Fruit fly (Drosophila melanogaster) whole organism, embryonic: ENCODE results near the gene Gr97a.

ENCODE experiments used
- Asciz ChIP-seq: fragments of 200-800 bp; sonication (Bioruptor generic); optimal IDR thresholded peaks from 2 replicates; lab custom pipeline; 2017; ENCODE audit warnings: missing biosample characterization, mild to moderate bottlenecking, missing genetic modification characterization, missing genetic modification reagents
- Awh ChIP-seq: fragments of 200-800 bp; sonication (Bioruptor generic); IDR thresholded peaks from 2 replicates; pipeline ENCODE4, ENCODE4 v1.3.6; 2022; ENCODE audit warnings: missing biosample characterization, missing genetic modification characterization
- B-H2 ChIP-seq: fragments of 200-800 bp; sonication (Bioruptor generic); optimal IDR thresholded peaks from 2 replicates; lab custom pipeline; 2018; ENCODE audit warnings: missing biosample characterization, mild to moderate bottlenecking, missing genetic modification characterization
- Bteb2 ChIP-seq: fragments of 200-800 bp; sonication (Bioruptor generic); optimal IDR thresholded peaks from 2 replicates; lab custom pipeline; 2016; ENCODE audit warnings: missing biosample characterization, missing genetic modification characterization
- CG10274 ChIP-seq: fragments of 200-800 bp; sonication (Bioruptor generic); optimal IDR thresholded peaks from 3 replicates; lab custom pipeline; 2017; ENCODE audit warnings: missing biosample characterization, mild to moderate bottlenecking, missing genetic modification characterization
- CG10979 ChIP-seq: fragments of 200-800 bp; sonication (Bioruptor generic); optimal IDR thresholded peaks from 2 replicates; lab custom pipeline; 2018; ENCODE audit warnings: missing biosample characterization, mild to moderate bottlenecking, missing genetic modification characterization, moderate library complexity
- CG12659 ChIP-seq: fragments of 200-800 bp; sonication (Bioruptor generic); optimal IDR thresholded peaks from 3 replicates; lab custom pipeline; 2017; ENCODE audit warnings: mild to moderate bottlenecking, missing biosample characterization, missing genetic modification reagents, missing genetic modification characterization
- CG13287 ChIP-seq: fragments of 200-800 bp; sonication (Bioruptor generic); IDR thresholded peaks from 2 replicates; pipeline ENCODE4 v1.3.6; 2022; ENCODE audit warnings: missing biosample characterization, missing genetic modification characterization; ENCODE audit not compliant: partially characterized antibody
- CG15073 ChIP-seq: fragments of 200-800 bp; sonication (Bioruptor generic); optimal IDR thresholded peaks from 2 replicates; lab custom pipeline; 2016; ENCODE audit warnings: missing biosample characterization, missing genetic modification characterization
- CG17186 ChIP-seq: fragments of 200-800 bp; sonication (Bioruptor generic); optimal IDR thresholded peaks from 3 replicates; lab custom pipeline; 2017; ENCODE audit warnings: missing biosample characterization, missing genetic modification reagents, missing genetic modification characterization
- CG17802 ChIP-seq: fragments of 200-800 bp; sonication (Bioruptor generic); optimal IDR thresholded peaks from 2 replicates; lab custom pipeline; 2018; ENCODE audit warnings: missing biosample characterization, mild to moderate bottlenecking, missing genetic modification characterization, moderate library complexity
- CG18011 ChIP-seq: fragments of 200-800 bp; sonication (Bioruptor generic); optimal IDR thresholded peaks from 2 replicates; lab custom pipeline; 2017; ENCODE audit warnings: missing biosample characterization, missing genetic modification characterization, mild to moderate bottlenecking, moderate library complexity, missing genotype
- CG2116 ChIP-seq: fragments of 200-800 bp; sonication (Bioruptor generic); optimal IDR thresholded peaks from 3 replicates; lab custom pipeline; 2018; ENCODE audit warnings: missing biosample characterization, mild to moderate bottlenecking, missing genetic modification characterization
- CG2875 ChIP-seq: fragments of 200-800 bp; sonication (Bioruptor generic); optimal IDR thresholded peaks from 2 replicates; lab custom pipeline; 2017; ENCODE audit warnings: missing biosample characterization, mild to moderate bottlenecking, missing genetic modification characterization, missing genetic modification reagents
- CG2889 ChIP-seq: fragments of 200-800 bp; sonication (Bioruptor generic); IDR thresholded peaks from 3 replicates; pipeline ENCODE4 v1.3.6; 2022; ENCODE audit warnings: missing biosample characterization, missing genetic modification characterization
- CG31224 ChIP-seq: fragments of 200-800 bp; sonication (Bioruptor generic); IDR thresholded peaks from 2 replicates; pipeline ENCODE4 v1.3.6; 2022; ENCODE audit warnings: missing biosample characterization, missing genetic modification characterization
- CG31441 ChIP-seq: fragments of 200-800 bp; sonication (Bioruptor generic); IDR thresholded peaks from 2 replicates; pipeline ENCODE4 v1.3.6; 2022; ENCODE audit warnings: missing biosample characterization, missing genetic modification characterization
- CG4617 ChIP-seq: fragments of 200-800 bp; sonication (Bioruptor generic); optimal IDR thresholded peaks from 3 replicates; lab custom pipeline; 2016; ENCODE audit warnings: missing biosample characterization, missing genetic modification characterization, borderline replicate concordance
- CG7372 ChIP-seq: fragments of 200-800 bp; sonication (Bioruptor generic); IDR thresholded peaks from 2 replicates; pipeline ENCODE4 v1.3.6; 2022; ENCODE audit warnings: missing biosample characterization, missing genetic modification characterization
- CG7556 ChIP-seq: fragments of 200-800 bp; sonication (Bioruptor generic); optimal IDR thresholded peaks from 2 replicates; lab custom pipeline; 2017; ENCODE audit warnings: missing biosample characterization, mild to moderate bottlenecking, missing genetic modification characterization
- CG7839 ChIP-seq: fragments of 200-800 bp; sonication (Bioruptor generic); optimal IDR thresholded peaks from 3 replicates; lab custom pipeline; 2018; ENCODE audit warnings: missing biosample characterization, mild to moderate bottlenecking, missing genetic modification characterization, moderate library complexity
- CG9932 ChIP-seq: fragments of 200-800 bp; sonication (Bioruptor generic); IDR thresholded peaks from 2 replicates; pipeline ENCODE4 v1.3.6; 2022; ENCODE audit warnings: missing biosample characterization, missing genetic modification characterization
- Chrac-16 ChIP-seq: fragments of 200-800 bp; sonication (Bioruptor generic); optimal IDR thresholded peaks from 3 replicates; lab custom pipeline; 2016; ENCODE audit warnings: missing biosample characterization, missing genetic modification characterization
- Ets97D ChIP-seq: fragments of 200-800 bp; sonication (Bioruptor generic); optimal IDR thresholded peaks from 3 replicates; lab custom pipeline; 2016; ENCODE audit warnings: missing biosample characterization, missing genetic modification characterization
- Fer3 ChIP-seq: fragments of 200-800 bp; sonication (Bioruptor generic); optimal IDR thresholded peaks from 2 replicates; lab custom pipeline; 2018; ENCODE audit warnings: missing biosample characterization, mild to moderate bottlenecking, missing genetic modification characterization, moderate library complexity
- H15 ChIP-seq: fragments of 200-800 bp; sonication (Bioruptor generic); IDR thresholded peaks from 3 replicates; pipeline ENCODE4 v1.3.6; 2022; ENCODE audit warnings: missing biosample characterization, missing genetic modification characterization
- Lhr ChIP-seq: fragments of 200-800 bp; sonication (Bioruptor generic); optimal IDR thresholded peaks from 3 replicates; lab custom pipeline; 2017; ENCODE audit warnings: mild to moderate bottlenecking, missing biosample characterization, missing genetic modification reagents, missing genetic modification characterization
- MBD-R2 ChIP-seq: fragments of 200-800 bp; sonication (Bioruptor generic); IDR thresholded peaks from 2 replicates; pipeline ENCODE4 v1.3.6; 2022; ENCODE audit warnings: missing biosample characterization, missing genetic modification characterization
- Myb ChIP-seq: fragments of 200-800 bp; sonication (Bioruptor generic); optimal IDR thresholded peaks from 2 replicates; lab custom pipeline; 2016; ENCODE audit warnings: missing biosample characterization, missing genetic modification characterization
- NK7.1 ChIP-seq: fragments of 200-800 bp; sonication (Bioruptor generic); optimal IDR thresholded peaks from 3 replicates; lab custom pipeline; 2016; ENCODE audit warnings: missing biosample characterization, missing genetic modification characterization
- Optix ChIP-seq: fragments of 200-800 bp; sonication (Bioruptor generic); IDR thresholded peaks from 3 replicates; pipeline ENCODE4 v1.3.6; 2022; ENCODE audit warnings: missing biosample characterization, missing genetic modification characterization
- Poxn ChIP-seq: fragments of 200-800 bp; sonication (Bioruptor generic); IDR thresholded peaks from 2 replicates; pipeline ENCODE4 v1.3.6; 2022; ENCODE audit warnings: missing biosample characterization, missing genetic modification characterization
- Sry-β ChIP-seq: fragments of 200-800 bp; sonication (Bioruptor generic); optimal IDR thresholded peaks from 2 replicates; lab custom pipeline; 2018; ENCODE audit warnings: missing biosample characterization, mild to moderate bottlenecking, missing genetic modification characterization, moderate library complexity
- Sry-δ ChIP-seq: fragments of 200-800 bp; sonication (Bioruptor generic); optimal IDR thresholded peaks from 2 replicates; lab custom pipeline; 2016; ENCODE audit warnings: missing biosample characterization, missing genetic modification characterization
- Tbp ChIP-seq: fragments of >200 bp; optimal IDR thresholded peaks from 2 replicates; lab custom pipeline; 2018; ENCODE audit warnings: missing biosample characterization, missing genetic modification characterization
- br ChIP-seq: fragments of >200 bp; optimal IDR thresholded peaks from 2 replicates; lab custom pipeline; 2017
- cato ChIP-seq: fragments of 200-800 bp; sonication (Bioruptor generic); optimal IDR thresholded peaks from 2 replicates; lab custom pipeline; 2016; ENCODE audit warnings: missing biosample characterization, missing genetic modification characterization, borderline replicate concordance
- chm ChIP-seq: fragments of 200-800 bp; sonication (Bioruptor generic); IDR thresholded peaks from 2 replicates; pipeline ENCODE4 v1.3.6; 2022; ENCODE audit warnings: missing biosample characterization, missing genetic modification characterization
- disco-r ChIP-seq: fragments of 200-800 bp; sonication (Bioruptor generic); optimal IDR thresholded peaks from 2 replicates; lab custom pipeline; 2016; ENCODE audit warnings: missing biosample characterization, missing genetic modification characterization
- ems ChIP-seq: fragments of 200-800 bp; sonication (Bioruptor generic); optimal IDR thresholded peaks from 3 replicates; lab custom pipeline; 2016; ENCODE audit warnings: missing biosample characterization, missing genetic modification characterization
- ftz-f1 ChIP-seq: fragments of 200-800 bp; sonication (Bioruptor generic); optimal IDR thresholded peaks from 2 replicates; lab custom pipeline; 2016; ENCODE audit warnings: missing biosample characterization, missing genetic modification characterization
- gfzf ChIP-seq: fragments of 200-800 bp; sonication (Bioruptor generic); optimal IDR thresholded peaks from 2 replicates; lab custom pipeline; 2016; ENCODE audit warnings: missing biosample characterization, mild to moderate bottlenecking, missing genetic modification characterization, moderate library complexity
- ham ChIP-seq: fragments of 200-800 bp; sonication (Bioruptor generic); IDR thresholded peaks from 2 replicates; pipeline ENCODE4 v1.3.6; 2022; ENCODE audit warnings: missing biosample characterization, missing genetic modification characterization
- hb ChIP-seq: fragments of 200-800 bp; sonication (Bioruptor generic); IDR thresholded peaks from 3 replicates; pipeline ENCODE4 v1.3.6; 2022; ENCODE audit warnings: missing biosample characterization, missing genetic modification characterization; ENCODE audit not compliant: partially characterized antibody
- luna ChIP-seq: fragments of 200-800 bp; sonication (Bioruptor generic); optimal IDR thresholded peaks from 2 replicates; lab custom pipeline; 2016; ENCODE audit warnings: missing biosample characterization, missing genetic modification characterization
- prd ChIP-seq, 3 experiments: fragments of >200 bp in 2 of 3; fragments of 200-800 bp in 1 of 3; sonication (Bioruptor generic) in 1 of 3; optimal IDR thresholded peaks in 2 of 3; IDR thresholded peaks in 1 of 3; 2 replicates in 2 of 3; 3 replicates in 1 of 3; pipeline versions ENCODE4 v1.3.6 to Lab custom; 2017 to 2022; ENCODE audit warnings: missing biosample characterization in 1 of 3, missing genetic modification characterization in 1 of 3
- pzg ChIP-seq: fragments of 200-800 bp; sonication (Bioruptor generic); optimal IDR thresholded peaks from 3 replicates; lab custom pipeline; 2018; ENCODE audit warnings: missing biosample characterization, mild to moderate bottlenecking, missing genetic modification characterization, moderate library complexity
- toy ChIP-seq: fragments of 200-800 bp; sonication (Bioruptor generic); IDR thresholded peaks from 2 replicates; pipeline ENCODE4 v1.3.6; 2022; ENCODE audit warnings: missing biosample characterization, missing genetic modification characterization
- vvl ChIP-seq: fragments of 200-800 bp; sonication (Bioruptor generic); IDR thresholded peaks from 2 replicates; pipeline ENCODE4 v1.3.6; 2022; ENCODE audit warnings: missing biosample characterization, missing genetic modification characterization
- zen ChIP-seq: fragments of 200-800 bp; sonication (Bioruptor generic); optimal IDR thresholded peaks from 3 replicates; lab custom pipeline; 2018; ENCODE audit warnings: missing biosample characterization, mild to moderate bottlenecking, missing genetic modification characterization, moderate library complexity

The Gr97a gene

dm6 chr3R:26968823-26969638 is 2.7 kb upstream of the Gr97a start (continued):
- TF ChIP-seq Lhr (GFP tag; lab: Kevin White, UChicago) (no peak), Chrac-16 (GFP tag; lab: Kevin White, UChicago) (no peak), Sry-β (GFP tag; lab: Kevin White, UChicago) (no peak), CG10979 (tag; lab: Kevin White, UChicago) (peak; percentile 13), zen (no peak), Ets97D (GFP tag; lab: Kevin White, UChicago) (no peak), prd (optimal IDR thresholded peaks at IDR 0.05; lab: Kevin White, UChicago) (no peak), prd (GFP tag; IDR thresholded peaks at IDR 0.05; lab: Robert Waterston, UW) (no peak), CG31441 (GFP tag; lab: Robert Waterston, UW) (no peak), Poxn (GFP tag; lab: Robert Waterston, UW) (no peak), CG10274 (no peak), ftz-f1 (GFP tag; lab: Kevin White, UChicago) (no peak), CG17186 (GFP tag; lab: Kevin White, UChicago) (no peak), CG17802 (tag; lab: Kevin White, UChicago) (no peak), Asciz (GFP tag; lab: Kevin White, UChicago) (no peak), luna (no peak), CG7372 (no peak), B-H2 (GFP tag; lab: Kevin White, UChicago) (no peak), CG7556 (GFP tag; lab: Kevin White, UChicago) (no peak), disco-r (GFP tag; lab: Kevin White, UChicago) (no peak), CG13287 (GFP tag; lab: Robert Waterston, UW) (no peak), CG31224 (GFP tag; lab: Robert Waterston, UW) (peak; percentile 76), CG7839 (tag; lab: Kevin White, UChicago) (peak; percentile 37), Optix (GFP tag; lab: Robert Waterston, UW) (no peak), CG2875 (no peak), ham (GFP tag; lab: Robert Waterston, UW) (no peak), chm (GFP tag; lab: Robert Waterston, UW) (no peak), H15 (GFP tag; lab: Robert Waterston, UW) (no peak), Bteb2 (GFP tag; lab: Kevin White, UChicago) (no peak), Myb (no peak), br (lab: Kevin White, UChicago) (no peak), CG2116 (GFP tag; lab: Kevin White, UChicago) (no peak), CG12659 (GFP tag; lab: Kevin White, UChicago) (peak; percentile 7), ems (GFP tag; lab: Kevin White, UChicago) (no peak), CG18011 (GFP tag; lab: Kevin White, UChicago) (no peak), CG15073 (GFP tag; lab: Kevin White, UChicago) (no peak), cato (no peak), vvl (GFP tag; lab: Robert Waterston, UW) (no peak), CG2889 (GFP tag; lab: Robert Waterston, UW) (no peak), hb (no peak), CG9932 (GFP tag; lab: Robert Waterston, UW) (0 out of 2 replicates have a peak, but pooled peaks have one; percentile 16), Awh (0 out of 2 replicates have a peak, but pooled peaks have one; percentile 18), CG4617 (GFP tag; lab: Kevin White, UChicago) (no peak), pzg (GFP tag; lab: Kevin White, UChicago) (no peak), toy (GFP tag; lab: Robert Waterston, UW) (no peak), Fer3 (no peak), MBD-R2 (no peak), NK7.1 (no peak), Tbp (GFP tag; lab: Kevin White, UChicago) (no peak), gfzf (GFP tag; lab: Kevin White, UChicago) (no peak), Sry-δ (GFP tag; lab: Kevin White, UChicago) (no peak)
